Worm (Caenorhabditis elegans): ENCODE results near the gene decr-1.3.

Gene decr-1.3

ce11 chrII:8144543-8144942 is 28.8 kb downstream of the decr-1.3 start, which contains the start of gene F10B5.2:
Gene F10B5.2 (plus strand): TSS chrII:8144762.
- TF ChIP-seq egl-43 (GFP tag; IDR thresholded peaks at IDR 0.05) (no peak), pqm-1 (tag; optimal IDR thresholded peaks at IDR 0.05) (no peak), sdz-12 (GFP tag; optimal IDR thresholded peaks at IDR 0.05) (no peak), R02D3.7 (tag; optimal IDR thresholded peaks at IDR 0.05) (no peak), zfp-2 (tag; optimal IDR thresholded peaks at IDR 0.05) (no peak), ceh-20 (GFP tag; IDR thresholded peaks at IDR 0.05) (no peak), unc-62 (GFP tag; optimal IDR thresholded peaks at IDR 0.05 in 1 of 2) (no peak), unc-62 (tag; optimal IDR thresholded peaks at IDR 0.05) (no peak), nhr-41 (GFP tag; IDR thresholded peaks at IDR 0.05) (no peak), nhr-6 (tag; optimal IDR thresholded peaks at IDR 0.05) (no peak), egl-27 (tag; optimal IDR thresholded peaks at IDR 0.05) (no peak), F49E8.2 (tag; optimal IDR thresholded peaks at IDR 0.05; ENCODE audit: borderline replicate concordance) (peak; percentile 61), lsy-2 (tag; optimal IDR thresholded peaks at IDR 0.05) (no peak), aha-1 (tag) (no peak), lim-7 (GFP tag; IDR thresholded peaks at IDR 0.05) (no peak), F44E2.7 (GFP tag; IDR thresholded peaks at IDR 0.05) (no peak), zip-11 (GFP tag; IDR thresholded peaks at IDR 0.05) (no peak), nhr-102 (tag; optimal IDR thresholded peaks at IDR 0.05) (no peak), set-16 (GFP tag; IDR thresholded peaks at IDR 0.05) (no peak), nhr-77 (tag; optimal IDR thresholded peaks at IDR 0.05) (no peak), zag-1 (tag; optimal IDR thresholded peaks at IDR 0.05) (no peak), ztf-7 (tag; optimal IDR thresholded peaks at IDR 0.05) (no peak), ceh-32 (tag; optimal IDR thresholded peaks at IDR 0.05; ENCODE audit: poor library complexity) (no peak), F26F4.8 (GFP tag; conservative IDR thresholded peaks at IDR 0.05) (0 out of 2 replicates have a peak, but pooled peaks have one; percentile 48), ama-1 (optimal IDR thresholded peaks at IDR 0.05) (no peak), attf-4 (tag; optimal IDR thresholded peaks at IDR 0.05) (no peak), zip-2 (tag; optimal IDR thresholded peaks at IDR 0.05) (no peak), lin-39 (tag; optimal IDR thresholded peaks at IDR 0.05) (no peak), D1046.2 (GFP tag; IDR thresholded peaks at IDR 0.05) (no peak), F10B5.3 (tag; optimal IDR thresholded peaks at IDR 0.05) (no peak), spr-3 (GFP tag; optimal IDR thresholded peaks at IDR 0.05) (no peak), unc-130 (GFP tag; optimal IDR thresholded peaks at IDR 0.05) (peak; percentile 8), dmd-9 (GFP tag; IDR thresholded peaks at IDR 0.05) (no peak), Y75B8A.6 (GFP tag; IDR thresholded peaks at IDR 0.05) (no peak), lir-3 (tag; optimal IDR thresholded peaks at IDR 0.05) (no peak), mxl-2 (GFP tag; conservative IDR thresholded peaks at IDR 0.05) (no peak), snpc-4 (tag; optimal IDR thresholded peaks at IDR 0.05) (no peak), mxl-3 (GFP tag; optimal IDR thresholded peaks at IDR 0.05) (no peak), dmd-6 (GFP tag; IDR thresholded peaks at IDR 0.05) (no peak), Y48G9A.11 (GFP tag; IDR thresholded peaks at IDR 0.05) (0 out of 2 replicates have a peak, but pooled peaks have one; percentile 48), ZK546.5 (tag; optimal IDR thresholded peaks at IDR 0.05) (no peak), nhr-11 (tag; optimal IDR thresholded peaks at IDR 0.05) (no peak), ztf-11 (tag; optimal IDR thresholded peaks at IDR 0.05) (no peak), nhr-10 (tag; optimal IDR thresholded peaks at IDR 0.05) (no peak), mes-2 (tag; optimal IDR thresholded peaks at IDR 0.05; ENCODE audit: poor library complexity, severe bottlenecking) (no peak), aly-2 (tag; optimal IDR thresholded peaks at IDR 0.05) (no peak), lin-15B (tag; optimal IDR thresholded peaks at IDR 0.05) (no peak), jun-1 (tag; optimal IDR thresholded peaks at IDR 0.05) (no peak), arid-1 (GFP tag; conservative IDR thresholded peaks at IDR 0.05) (0 out of 2 replicates have a peak, but pooled peaks have one; percentile 54), gei-8 (GFP tag; optimal IDR thresholded peaks at IDR 0.05) (no peak), lin-38 (GFP tag; IDR thresholded peaks at IDR 0.05) (peak; percentile 50), zfp-3 (GFP tag; conservative IDR thresholded peaks at IDR 0.05) (no peak), ceh-28 (tag; optimal IDR thresholded peaks at IDR 0.05) (no peak), nhr-28 (tag; optimal IDR thresholded peaks at IDR 0.05) (no peak)

Data from whole organism, L4 larva.